Worm (Caenorhabditis elegans) whole organism, early embryonic: ENCODE measurements around the gene srw-136.
"Not testable (repeated sequence)": the region's sequence is repeated elsewhere in the genome, so short reads cannot be mapped to it uniquely, and the experiment has no call there.

Source experiments
- B0310.2 ChIP-seq: sonication (generic microtip); optimal IDR thresholded peaks from 2 replicates; lab custom pipeline; 2016; ENCODE audit warnings: mild to moderate bottlenecking, missing genetic modification characterization, missing compliant biosample characterization
- aly-1 ChIP-seq: sonication (generic microtip); optimal IDR thresholded peaks from 2 replicates; lab custom pipeline; 2016; ENCODE audit warnings: missing genetic modification characterization, missing compliant biosample characterization
- ama-1 ChIP-seq: fragments of 150-350 bp; optimal IDR thresholded peaks from 2 replicates; lab custom pipeline; 2014
- flt-1 ChIP-seq: fragments of 200-800 bp; sonication (Bioruptor generic); IDR thresholded peaks from 2 replicates; pipeline ENCODE4 v1.3.6; 2022; ENCODE audit warnings: missing genetic modification characterization, missing compliant biosample characterization

DNA sequence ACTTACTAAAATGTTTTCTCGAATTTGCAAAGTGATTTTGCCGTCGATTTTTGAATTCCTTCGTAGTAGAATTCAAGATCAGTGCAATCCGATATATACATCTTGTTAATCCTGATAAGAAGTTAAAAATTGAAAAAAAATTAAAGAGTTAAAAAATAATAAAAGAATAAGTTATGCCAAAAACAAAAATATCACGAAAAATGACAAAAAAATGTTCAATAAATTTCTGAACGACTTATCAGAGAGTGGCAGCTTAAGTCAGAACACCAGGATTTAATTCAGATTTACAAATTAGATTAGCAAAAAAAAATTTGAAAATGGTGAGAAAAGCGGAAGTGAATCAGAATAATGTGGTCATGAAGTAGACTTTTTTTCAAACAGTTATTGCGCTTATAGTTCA lies 35.1 kb downstream of the srw-136 start, which contains the start of gene srw-123:
- not testable (repeated sequence) for TF ChIP-seq ama-1 (lab: Kevin White, UChicago); aly-1 (tag; lab: Kevin White, UChicago); flt-1 (GFP tag; lab: Robert Waterston, UW); B0310.2 (tag; lab: Kevin White, UChicago)
